Fruit fly (Drosophila melanogaster) whole organism, embryonic: ENCODE results near the gene CG31431.

ENCODE experiments used
- Ada2b ChIP-seq: fragments of 200-800 bp; sonication (Bioruptor generic); IDR thresholded peaks from 2 replicates; pipeline ENCODE4 v1.3.6; 2022; ENCODE audit warnings: missing biosample characterization, missing genetic modification characterization
- Antp ChIP-seq: fragments of 200-800 bp; sonication (Bioruptor generic); optimal IDR thresholded peaks from 3 replicates; lab custom pipeline; 2016; ENCODE audit warnings: missing biosample characterization, missing genetic modification characterization
- CG10321 ChIP-seq: fragments of 200-800 bp; sonication (Bioruptor generic); IDR thresholded peaks from 2 replicates; pipeline ENCODE4 v1.3.6; 2022; ENCODE audit warnings: missing biosample characterization, missing genetic modification characterization
- CG11456 ChIP-seq: fragments of 200-800 bp; sonication (Bioruptor generic); IDR thresholded peaks from 3 replicates; pipeline ENCODE4 v1.3.6; 2022; ENCODE audit warnings: missing biosample characterization, missing genetic modification characterization
- CG11696 ChIP-seq: fragments of 200-800 bp; sonication (Bioruptor generic); IDR thresholded peaks from 2 replicates; pipeline ENCODE4 v1.3.6; 2022; ENCODE audit warnings: missing biosample characterization, missing genetic modification characterization
- CG14965 ChIP-seq: fragments of 200-800 bp; sonication (Bioruptor generic); optimal IDR thresholded peaks from 2 replicates; lab custom pipeline; 2016; ENCODE audit warnings: missing biosample characterization, missing genetic modification characterization, borderline replicate concordance
- CG15073 ChIP-seq: fragments of 200-800 bp; sonication (Bioruptor generic); optimal IDR thresholded peaks from 2 replicates; lab custom pipeline; 2016; ENCODE audit warnings: missing biosample characterization, missing genetic modification characterization
- CG1832 ChIP-seq: fragments of 200-800 bp; sonication (Bioruptor generic); optimal IDR thresholded peaks from 2 replicates; lab custom pipeline; 2017; ENCODE audit warnings: missing biosample characterization, mild to moderate bottlenecking, missing genetic modification characterization, inconsistent platforms
- CG32767 ChIP-seq: fragments of 200-800 bp; sonication (Bioruptor generic); IDR thresholded peaks from 2 replicates; pipeline ENCODE4 v1.3.6; 2022; ENCODE audit warnings: missing biosample characterization, missing genetic modification characterization
- CG43689 ChIP-seq: fragments of 200-800 bp; sonication (Bioruptor generic); IDR thresholded peaks from 2 replicates; pipeline ENCODE4 v1.3.6; 2022; ENCODE audit warnings: missing biosample characterization, missing genetic modification characterization
- CG4617 ChIP-seq: fragments of 200-800 bp; sonication (Bioruptor generic); optimal IDR thresholded peaks from 3 replicates; lab custom pipeline; 2016; ENCODE audit warnings: missing biosample characterization, missing genetic modification characterization, borderline replicate concordance
- CG5245 ChIP-seq: fragments of 200-800 bp; sonication (Bioruptor generic); optimal IDR thresholded peaks from 3 replicates; lab custom pipeline; 2016; ENCODE audit warnings: missing biosample characterization, missing genetic modification characterization
- CG7786 ChIP-seq: fragments of 200-800 bp; sonication (Bioruptor generic); optimal IDR thresholded peaks from 2 replicates; lab custom pipeline; 2016; ENCODE audit warnings: missing biosample characterization, missing genetic modification characterization
- CG8765 ChIP-seq: fragments of 200-800 bp; sonication (Bioruptor generic); IDR thresholded peaks from 2 replicates; pipeline ENCODE4 v1.3.6; 2022; ENCODE audit warnings: missing biosample characterization, missing genetic modification characterization
- CHES-1-like ChIP-seq: fragments of 200-800 bp; sonication (Bioruptor generic); optimal IDR thresholded peaks from 2 replicates; lab custom pipeline; 2016; ENCODE audit warnings: missing biosample characterization, missing genetic modification characterization
- CoRest ChIP-seq: fragments of 200-800 bp; sonication (Bioruptor generic); optimal IDR thresholded peaks from 3 replicates; lab custom pipeline; 2018; ENCODE audit warnings: missing biosample characterization, mild to moderate bottlenecking, missing genetic modification characterization, moderate library complexity
- D19B ChIP-seq: fragments of 200-800 bp; sonication (Bioruptor generic); optimal IDR thresholded peaks from 2 replicates; lab custom pipeline; 2017; ENCODE audit warnings: missing biosample characterization, mild to moderate bottlenecking, missing genetic modification characterization
- Dek ChIP-seq: fragments of 200-800 bp; sonication (Bioruptor generic); optimal IDR thresholded peaks from 3 replicates; lab custom pipeline; 2019; ENCODE audit warnings: missing biosample characterization, mild to moderate bottlenecking, missing genetic modification characterization, moderate library complexity
- Doc2 ChIP-seq: fragments of 200-800 bp; sonication (Bioruptor generic); IDR thresholded peaks from 2 replicates; pipeline ENCODE4 v1.3.6; 2022; ENCODE audit warnings: missing biosample characterization, missing genetic modification characterization
- Ets65A ChIP-seq: fragments of 200-800 bp; sonication (Bioruptor generic); peaks from one replicate; lab custom pipeline; 2016; ENCODE audit warnings: missing biosample characterization, missing genetic modification characterization
- Fer2 ChIP-seq: fragments of 200-800 bp; sonication (Bioruptor generic); optimal IDR thresholded peaks from 2 replicates; lab custom pipeline; 2018; ENCODE audit warnings: missing biosample characterization, mild to moderate bottlenecking, missing genetic modification characterization, moderate library complexity
- H2.0 ChIP-seq: fragments of 200-800 bp; sonication (Bioruptor generic); IDR thresholded peaks from 2 replicates; pipeline ENCODE4 v1.3.6; 2022; ENCODE audit warnings: missing biosample characterization, missing genetic modification characterization
- HHEX ChIP-seq: fragments of 200-800 bp; sonication (Bioruptor generic); optimal IDR thresholded peaks from 3 replicates; lab custom pipeline; 2017; ENCODE audit warnings: missing biosample characterization, mild to moderate bottlenecking, missing genetic modification characterization, missing genetic modification reagents
- Hr39 ChIP-seq: fragments of >200 bp; optimal IDR thresholded peaks from 2 replicates; lab custom pipeline; 2017
- Lhr ChIP-seq: fragments of 200-800 bp; sonication (Bioruptor generic); optimal IDR thresholded peaks from 3 replicates; lab custom pipeline; 2017; ENCODE audit warnings: mild to moderate bottlenecking, missing biosample characterization, missing genetic modification reagents, missing genetic modification characterization
- Lpt ChIP-seq: fragments of >200 bp; optimal IDR thresholded peaks from 2 replicates; lab custom pipeline; 2018; ENCODE audit warnings: missing biosample characterization, missing genetic modification characterization
- MESR4 ChIP-seq: fragments of 200-800 bp; sonication (Bioruptor generic); optimal IDR thresholded peaks from 2 replicates; lab custom pipeline; 2018; ENCODE audit warnings: missing biosample characterization, mild to moderate bottlenecking, missing genetic modification characterization, moderate library complexity
- Max ChIP-seq: fragments of 200-800 bp; sonication (Bioruptor generic); optimal IDR thresholded peaks from 2 replicates; lab custom pipeline; 2016; ENCODE audit warnings: missing biosample characterization, mild to moderate bottlenecking, missing genetic modification characterization
- Med ChIP-seq: fragments of 200-800 bp; sonication (Bioruptor generic); peaks from one replicate; lab custom pipeline; 2016; ENCODE audit warnings: missing biosample characterization, missing genetic modification characterization, mild to moderate bottlenecking, inconsistent platforms, moderate library complexity
- Mrtf ChIP-seq: fragments of 200-800 bp; sonication (Bioruptor generic); IDR thresholded peaks from 3 replicates; pipeline ENCODE4 v1.3.6; 2022; ENCODE audit warnings: missing biosample characterization, missing genetic modification characterization
- Nf-YA ChIP-seq: fragments of 200-800 bp; sonication (Bioruptor generic); IDR thresholded peaks from 2 replicates; pipeline ENCODE4 v1.3.6; 2022; ENCODE audit warnings: missing biosample characterization, missing genetic modification characterization
- Rfx ChIP-seq: fragments of 200-800 bp; sonication (Bioruptor generic); IDR thresholded peaks from 2 replicates; pipeline ENCODE4 v1.3.6; 2022; ENCODE audit warnings: missing biosample characterization, missing genetic modification characterization
- Side ChIP-seq: fragments of 200-800 bp; sonication (Bioruptor generic); optimal IDR thresholded peaks from 2 replicates; lab custom pipeline; 2016; ENCODE audit warnings: missing biosample characterization, missing genetic modification characterization
- Ssrp ChIP-seq: fragments of 200-800 bp; sonication (Bioruptor generic); optimal IDR thresholded peaks from 2 replicates; lab custom pipeline; 2018; ENCODE audit warnings: missing biosample characterization, mild to moderate bottlenecking, missing genetic modification characterization, moderate library complexity
- chif ChIP-seq, 2 experiments: fragments of 200-800 bp; sonication (Bioruptor generic); optimal IDR thresholded peaks; 3 replicates each; lab custom pipeline; 2016; ENCODE audit warnings: missing biosample characterization in 2 of 2, missing genetic modification characterization in 2 of 2
- eve ChIP-seq, 2 experiments: fragments of >200 bp; optimal IDR thresholded peaks; 2 replicates each; lab custom pipeline; 2017; ENCODE audit warnings: missing biosample characterization in 2 of 2, missing genetic modification characterization in 2 of 2
- ewg ChIP-seq: fragments of 200-800 bp; sonication (Bioruptor generic); optimal IDR thresholded peaks from 3 replicates; lab custom pipeline; 2017; ENCODE audit warnings: mild to moderate bottlenecking, missing biosample characterization, missing genetic modification reagents, missing genetic modification characterization
- ftz-f1 ChIP-seq: fragments of 200-800 bp; sonication (Bioruptor generic); optimal IDR thresholded peaks from 2 replicates; lab custom pipeline; 2016; ENCODE audit warnings: missing biosample characterization, missing genetic modification characterization
- fu2 ChIP-seq: fragments of 200-800 bp; sonication (Bioruptor generic); optimal IDR thresholded peaks from 2 replicates; lab custom pipeline; 2016; ENCODE audit warnings: missing biosample characterization, missing genetic modification characterization
- gsb ChIP-seq: fragments of 200-800 bp; sonication (Bioruptor generic); IDR thresholded peaks from 2 replicates; pipeline ENCODE4 v1.3.6; 2022; ENCODE audit warnings: missing biosample characterization, missing genetic modification characterization
- jigr1 ChIP-seq: fragments of 200-800 bp; sonication (Bioruptor generic); IDR thresholded peaks from 3 replicates; pipeline ENCODE4 v1.3.6; 2022; ENCODE audit warnings: missing biosample characterization, missing genetic modification characterization
- knrl ChIP-seq: fragments of 200-800 bp; sonication (Bioruptor generic); IDR thresholded peaks from 3 replicates; pipeline ENCODE4 v1.3.6; 2022; ENCODE audit warnings: missing biosample characterization, missing genetic modification characterization; ENCODE audit not compliant: partially characterized antibody
- odd ChIP-seq: fragments of 200-800 bp; sonication (Bioruptor generic); optimal IDR thresholded peaks from 2 replicates; lab custom pipeline; 2017; ENCODE audit warnings: missing biosample characterization, mild to moderate bottlenecking, missing genetic modification characterization
- pho ChIP-seq: fragments of 200-800 bp; sonication (Bioruptor generic); optimal IDR thresholded peaks from 2 replicates; lab custom pipeline; 2016; ENCODE audit warnings: missing biosample characterization, missing genetic modification characterization
- sima ChIP-seq: fragments of 200-800 bp; sonication (Bioruptor generic); optimal IDR thresholded peaks from 2 replicates; lab custom pipeline; 2016; ENCODE audit warnings: missing biosample characterization, missing genetic modification characterization
- slbo ChIP-seq: fragments of 200-800 bp; sonication (Bioruptor generic); IDR thresholded peaks from 2 replicates; pipeline ENCODE4 v1.3.6; 2022; ENCODE audit warnings: missing biosample characterization, missing genetic modification characterization
- sob ChIP-seq: fragments of 200-800 bp; sonication (Bioruptor generic); IDR thresholded peaks from 2 replicates; pipeline ENCODE4 v1.3.6; 2022; ENCODE audit warnings: missing biosample characterization, missing genetic modification characterization
- toy ChIP-seq: fragments of 200-800 bp; sonication (Bioruptor generic); IDR thresholded peaks from 2 replicates; pipeline ENCODE4 v1.3.6; 2022; ENCODE audit warnings: missing biosample characterization, missing genetic modification characterization
- unpg ChIP-seq: fragments of 200-800 bp; sonication (Bioruptor generic); optimal IDR thresholded peaks from 3 replicates; lab custom pipeline; 2018; ENCODE audit warnings: missing biosample characterization, mild to moderate bottlenecking, missing genetic modification characterization, moderate library complexity
- wor ChIP-seq: fragments of 200-800 bp; sonication (Bioruptor generic); IDR thresholded peaks from 2 replicates; pipeline ENCODE4 v1.3.6; 2022; ENCODE audit warnings: missing biosample characterization, missing genetic modification characterization
- zfh1 ChIP-seq: fragments of 200-800 bp; sonication (Bioruptor generic); IDR thresholded peaks from 3 replicates; pipeline ENCODE4 v1.3.6; 2022; ENCODE audit warnings: missing biosample characterization, missing genetic modification characterization
- zfh2 ChIP-seq: fragments of 200-800 bp; sonication (Bioruptor generic); optimal IDR thresholded peaks from 2 replicates; lab custom pipeline; 2016; ENCODE audit warnings: missing biosample characterization, missing genetic modification characterization

Gene CG31431

DNA sequence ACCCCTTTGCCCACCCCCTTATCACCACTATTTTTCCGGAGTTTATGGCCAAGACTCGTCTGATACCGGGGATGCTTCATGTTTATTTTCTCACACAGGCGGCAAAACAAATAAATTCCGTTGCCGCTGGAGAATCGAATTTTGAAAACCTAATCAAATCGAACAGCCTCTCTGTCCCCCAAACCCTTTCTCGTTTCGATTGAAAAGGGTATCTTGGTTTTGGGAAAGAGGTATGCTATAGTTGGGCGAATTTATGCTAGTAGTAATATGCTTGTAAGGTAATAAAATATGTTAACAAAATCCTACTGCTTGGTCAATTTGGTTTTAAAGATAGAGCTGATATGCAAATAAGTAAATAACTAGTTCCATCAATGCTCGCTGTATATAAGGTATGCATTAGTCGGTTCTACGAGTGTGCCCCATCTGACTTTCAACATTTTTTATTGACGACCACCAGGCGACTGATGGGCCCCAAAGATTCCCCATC lies 42.4 kb upstream of the CG31431 start (continued):
- TF ChIP-seq Side (GFP tag; lab: Kevin White, UChicago): peak; percentile 76
- peak in 1 of 2 experiments; percentile 95 for TF ChIP-seq eve (GFP tag; optimal IDR thresholded peaks at IDR 0.05; lab: Kevin White, UChicago)
- TF ChIP-seq knrl: no peak
- peak; percentile 32; the same call in 1 of the 2 replicates for TF ChIP-seq slbo (GFP tag; lab: Robert Waterston, UW)
- TF ChIP-seq Lhr (GFP tag; lab: Kevin White, UChicago): peak; percentile 72
- TF ChIP-seq D19B (GFP tag; lab: Kevin White, UChicago): peak; percentile 82
- TF ChIP-seq Dek (tag; lab: Kevin White, UChicago): no peak
- no peak for TF ChIP-seq pho (GFP tag; lab: Kevin White, UChicago)
- TF ChIP-seq Ssrp (tag; lab: Kevin White, UChicago): peak; percentile 86
- peak; percentile 9 for TF ChIP-seq Max (GFP tag; lab: Kevin White, UChicago)
- TF ChIP-seq CG14965 (GFP tag; lab: Kevin White, UChicago): peak; percentile 40
- TF ChIP-seq CG10321 (GFP tag; lab: Robert Waterston, UW): no peak
- peak; percentile 2 for TF ChIP-seq sima (GFP tag; lab: Kevin White, UChicago)
- TF ChIP-seq Lpt (GFP tag; lab: Kevin White, UChicago): no peak
- TF ChIP-seq HHEX: no peak
- peak; percentile 5 for TF ChIP-seq Antp (GFP tag; lab: Kevin White, UChicago)
- TF ChIP-seq odd (GFP tag; lab: Kevin White, UChicago): no peak
- peak; percentile 93 for TF ChIP-seq Ets65A (GFP tag; lab: Kevin White, UChicago)
- no peak for TF ChIP-seq sob (GFP tag; lab: Robert Waterston, UW)
- peak; percentile 41 for TF ChIP-seq Ada2b (GFP tag; lab: Robert Waterston, UW)
- peak; percentile 94 for TF ChIP-seq Med
- peak; percentile 74; the same call in 2 of the 3 replicates for TF ChIP-seq Mrtf
- peak; percentile 55 for TF ChIP-seq CHES-1-like (GFP tag; lab: Kevin White, UChicago)
- TF ChIP-seq ftz-f1 (GFP tag; lab: Kevin White, UChicago): no peak
- no peak for TF ChIP-seq Doc2 (GFP tag; lab: Robert Waterston, UW)
- TF ChIP-seq wor (GFP tag; lab: Robert Waterston, UW): peak; percentile 83
- peak; percentile 81 for TF ChIP-seq CoRest (tag; lab: Kevin White, UChicago)
- TF ChIP-seq toy (GFP tag; lab: Robert Waterston, UW): no peak
- TF ChIP-seq CG11456 (GFP tag; lab: Robert Waterston, UW): no peak
- no peak for TF ChIP-seq zfh2 (GFP tag; lab: Kevin White, UChicago)
- TF ChIP-seq CG7786: peak; percentile 79
- peak; percentile 67; the same call in 2 of the 3 replicates for TF ChIP-seq jigr1
- TF ChIP-seq zfh1: peak; percentile 90
- no peak for TF ChIP-seq MESR4 (GFP tag; lab: Kevin White, UChicago)
- TF ChIP-seq CG43689 (GFP tag; lab: Robert Waterston, UW): no peak
- peak; percentile 2 for TF ChIP-seq CG4617 (GFP tag; lab: Kevin White, UChicago)
- no peak for TF ChIP-seq gsb (GFP tag; lab: Robert Waterston, UW)
- peak; percentile 37; the same call in 1 of the 2 replicates for TF ChIP-seq CG11696 (GFP tag; lab: Robert Waterston, UW)
- peak; percentile 67 for TF ChIP-seq ewg
- TF ChIP-seq CG5245 (GFP tag; lab: Kevin White, UChicago): peak; percentile 50
- peak; percentile 38; the same call in 1 of the 2 replicates for TF ChIP-seq CG8765 (GFP tag; lab: Robert Waterston, UW)
- peak; percentile 78 to 91 for TF ChIP-seq chif (GFP tag; optimal IDR thresholded peaks at IDR 0.05; lab: Kevin White, UChicago)
- TF ChIP-seq CG15073: no peak
- peak; percentile 76 for TF ChIP-seq unpg (GFP tag; lab: Kevin White, UChicago)
- TF ChIP-seq CG32767 (GFP tag; lab: Robert Waterston, UW): peak; percentile 61
- no peak for TF ChIP-seq Fer2 (tag; lab: Kevin White, UChicago)
- TF ChIP-seq Nf-YA: no peak
- TF ChIP-seq H2.0 (GFP tag; lab: Robert Waterston, UW): peak; percentile 78
- TF ChIP-seq Rfx (GFP tag; lab: Robert Waterston, UW): peak; percentile 27; the same call in 1 of the 2 replicates
- no peak for TF ChIP-seq CG1832 (GFP tag; lab: Kevin White, UChicago)
- no peak for TF ChIP-seq Hr39 (lab: Kevin White, UChicago)
- TF ChIP-seq fu2: no peak
